Fruit fly (Drosophila melanogaster) whole organism, embryonic: ENCODE data around the gene CG45218.

Experiments
- Bgb ChIP-seq: fragments of 200-800 bp; sonication (Bioruptor generic); IDR thresholded peaks from 2 replicates; pipeline ENCODE4 v1.3.6; 2022; ENCODE audit warnings: missing biosample characterization, missing genetic modification characterization; ENCODE audit not compliant: partially characterized antibody
- CG10321 ChIP-seq: fragments of 200-800 bp; sonication (Bioruptor generic); IDR thresholded peaks from 2 replicates; pipeline ENCODE4 v1.3.6; 2022; ENCODE audit warnings: missing biosample characterization, missing genetic modification characterization
- CG10979 ChIP-seq: fragments of 200-800 bp; sonication (Bioruptor generic); optimal IDR thresholded peaks from 2 replicates; lab custom pipeline; 2018; ENCODE audit warnings: missing biosample characterization, mild to moderate bottlenecking, missing genetic modification characterization, moderate library complexity
- CG11085 ChIP-seq: fragments of 200-800 bp; sonication (Bioruptor generic); IDR thresholded peaks from 2 replicates; pipeline ENCODE4 v1.3.6; 2022; ENCODE audit warnings: missing biosample characterization, missing genetic modification characterization
- CG11456 ChIP-seq: fragments of 200-800 bp; sonication (Bioruptor generic); IDR thresholded peaks from 3 replicates; pipeline ENCODE4 v1.3.6; 2022; ENCODE audit warnings: missing biosample characterization, missing genetic modification characterization
- CG12104 ChIP-seq: fragments of 200-800 bp; sonication (Bioruptor generic); optimal IDR thresholded peaks from 3 replicates; lab custom pipeline; 2016; ENCODE audit warnings: missing biosample characterization, missing genetic modification characterization
- CG12769 ChIP-seq: fragments of 200-800 bp; sonication (Bioruptor generic); optimal IDR thresholded peaks from 2 replicates; lab custom pipeline; 2019; ENCODE audit warnings: missing biosample characterization, mild to moderate bottlenecking, missing genetic modification characterization, moderate library complexity
- CG13123 ChIP-seq: fragments of 200-800 bp; sonication (Bioruptor generic); optimal IDR thresholded peaks from 2 replicates; lab custom pipeline; 2016; ENCODE audit warnings: missing biosample characterization, missing genetic modification characterization
- CG13287 ChIP-seq: fragments of 200-800 bp; sonication (Bioruptor generic); IDR thresholded peaks from 2 replicates; pipeline ENCODE4 v1.3.6; 2022; ENCODE audit warnings: missing biosample characterization, missing genetic modification characterization; ENCODE audit not compliant: partially characterized antibody
- CG1602 ChIP-seq: fragments of 200-800 bp; sonication (Bioruptor generic); optimal IDR thresholded peaks from 3 replicates; lab custom pipeline; 2016; ENCODE audit warnings: missing biosample characterization, missing genetic modification characterization
- CG17912 ChIP-seq: fragments of 200-800 bp; sonication (Bioruptor generic); optimal IDR thresholded peaks from 2 replicates; lab custom pipeline; 2018; ENCODE audit warnings: missing biosample characterization, mild to moderate bottlenecking, missing genetic modification characterization
- CG2199 ChIP-seq: fragments of 200-800 bp; sonication (Bioruptor generic); IDR thresholded peaks from 3 replicates; pipeline ENCODE4 v1.3.6; 2022; ENCODE audit warnings: missing biosample characterization, missing genetic modification characterization
- CG32532 ChIP-seq: fragments of 200-800 bp; sonication (Bioruptor generic); IDR thresholded peaks from 2 replicates; pipeline ENCODE4 v1.3.6; 2022; ENCODE audit warnings: missing biosample characterization, missing genetic modification characterization
- CG33557 ChIP-seq: fragments of 200-800 bp; sonication (Bioruptor generic); optimal IDR thresholded peaks from 2 replicates; lab custom pipeline; 2019; ENCODE audit warnings: missing biosample characterization, mild to moderate bottlenecking, missing genetic modification characterization, moderate library complexity
- CG34224 ChIP-seq: fragments of 200-800 bp; sonication (Bioruptor generic); IDR thresholded peaks from 3 replicates; pipeline ENCODE4 v1.3.6; 2022; ENCODE audit warnings: missing biosample characterization, missing genetic modification characterization; ENCODE audit not compliant: partially characterized antibody
- CG3995 ChIP-seq: fragments of 200-800 bp; sonication (Bioruptor generic); optimal IDR thresholded peaks from 3 replicates; lab custom pipeline; 2016; ENCODE audit warnings: missing biosample characterization, missing genetic modification characterization
- CG6272 ChIP-seq: fragments of 200-800 bp; sonication (Bioruptor generic); IDR thresholded peaks from 2 replicates; pipeline ENCODE4 v1.3.6; 2022; ENCODE audit warnings: missing biosample characterization, missing genetic modification characterization
- CG8924 ChIP-seq: fragments of 200-800 bp; optimal IDR thresholded peaks from 3 replicates; lab custom pipeline; 2019; ENCODE audit warnings: missing biosample characterization, mild to moderate bottlenecking, missing genetic modification characterization, moderate library complexity
- Dfd ChIP-seq, 2 experiments: fragments of >200 bp; optimal IDR thresholded peaks; 2 replicates each; lab custom pipeline; 2017; ENCODE audit warnings: missing biosample characterization in 2 of 2, missing genetic modification characterization in 2 of 2
- Eip74EF ChIP-seq, 2 experiments: fragments of 200-800 bp in 1 of 2; fragments of >200 bp in 1 of 2; sonication (Bioruptor generic) in 1 of 2; optimal IDR thresholded peaks; 2 replicates each; lab custom pipeline; 2017 to 2019; ENCODE audit warnings: missing biosample characterization in 2 of 2, missing genetic modification characterization in 2 of 2, mild to moderate bottlenecking in 1 of 2, moderate library complexity in 1 of 2
- Fer1 ChIP-seq: fragments of 200-800 bp; sonication (Bioruptor generic); optimal IDR thresholded peaks from 2 replicates; lab custom pipeline; 2017; ENCODE audit warnings: missing biosample characterization, mild to moderate bottlenecking, missing genetic modification characterization
- GATAe ChIP-seq: fragments of 200-800 bp; sonication (Bioruptor generic); conservative IDR thresholded peaks from 2 replicates; pipeline ENCODE4 v1.3.6; 2022; ENCODE audit warnings: missing biosample characterization, missing genetic modification characterization
- Hr78 ChIP-seq, 2 experiments: fragments of 200-800 bp in 1 of 2; fragments of >200 bp in 1 of 2; sonication (Bioruptor generic) in 1 of 2; optimal IDR thresholded peaks; 2 replicates each; lab custom pipeline; 2017 to 2019; ENCODE audit warnings: missing biosample characterization in 2 of 2, missing genetic modification characterization in 2 of 2, mild to moderate bottlenecking in 1 of 2, moderate library complexity in 1 of 2
- Opbp ChIP-seq: fragments of 200-800 bp; sonication (Bioruptor generic); IDR thresholded peaks from 3 replicates; pipeline ENCODE4 v1.3.6; 2022; ENCODE audit warnings: missing biosample characterization, missing genetic modification characterization; ENCODE audit not compliant: partially characterized antibody
- Pdp1 ChIP-seq, 2 experiments: fragments of 200-800 bp; sonication (Bioruptor generic); optimal IDR thresholded peaks; 3 replicates each; lab custom pipeline; 2016; ENCODE audit warnings: missing biosample characterization in 2 of 2, missing genetic modification characterization in 2 of 2, mild to moderate bottlenecking in 1 of 2, moderate library complexity in 1 of 2
- Taf1 ChIP-seq: fragments of 200-800 bp; sonication (Bioruptor generic); IDR thresholded peaks from 2 replicates; pipeline ENCODE4 v1.3.6; 2022; ENCODE audit warnings: missing biosample characterization, missing genetic modification characterization
- Trl ChIP-seq, 3 experiments: fragments of >200 bp in 2 of 3; fragments of 200-800 bp in 1 of 3; sonication (Bioruptor generic) in 1 of 3; optimal IDR thresholded peaks; 2 replicates in 1 of 3; 3 replicates in 2 of 3; lab custom pipeline; 2016 to 2017; ENCODE audit warnings: missing biosample characterization in 1 of 3, missing genetic modification characterization in 1 of 3
- YL-1 ChIP-seq: fragments of 200-800 bp; sonication (Bioruptor generic); optimal IDR thresholded peaks from 3 replicates; lab custom pipeline; 2017; ENCODE audit warnings: missing biosample characterization, mild to moderate bottlenecking, missing genetic modification characterization
- abd-A ChIP-seq: fragments of 200-800 bp; sonication (Bioruptor generic); optimal IDR thresholded peaks from 3 replicates; lab custom pipeline; 2019; ENCODE audit warnings: missing biosample characterization, mild to moderate bottlenecking, missing genetic modification characterization, moderate library complexity
- ara ChIP-seq: fragments of 200-800 bp; sonication (Bioruptor generic); IDR thresholded peaks from 2 replicates; pipeline ENCODE4 v1.3.6; 2022; ENCODE audit warnings: missing biosample characterization, missing genetic modification characterization
- ewg ChIP-seq: fragments of 200-800 bp; sonication (Bioruptor generic); optimal IDR thresholded peaks from 3 replicates; lab custom pipeline; 2017; ENCODE audit warnings: mild to moderate bottlenecking, missing biosample characterization, missing genetic modification reagents, missing genetic modification characterization
- exex ChIP-seq: fragments of 200-800 bp; sonication (Bioruptor generic); optimal IDR thresholded peaks from 4 replicates; lab custom pipeline; 2018; ENCODE audit warnings: missing biosample characterization, mild to moderate bottlenecking, missing genetic modification characterization, moderate library complexity
- ftz-f1 ChIP-seq: fragments of 200-800 bp; sonication (Bioruptor generic); optimal IDR thresholded peaks from 2 replicates; lab custom pipeline; 2016; ENCODE audit warnings: missing biosample characterization, missing genetic modification characterization
- gem ChIP-seq: fragments of 200-800 bp; sonication (Bioruptor generic); optimal IDR thresholded peaks from 2 replicates; lab custom pipeline; 2019; ENCODE audit warnings: missing biosample characterization, mild to moderate bottlenecking, missing genetic modification characterization, moderate library complexity
- insv ChIP-seq, 2 experiments: fragments of 200-800 bp; sonication (Bioruptor generic); optimal IDR thresholded peaks; 3 replicates each; lab custom pipeline; 2016 to 2018; ENCODE audit warnings: missing biosample characterization in 2 of 2, missing genetic modification characterization in 2 of 2
- lola ChIP-seq, 3 experiments: fragments of >200 bp in 2 of 3; fragments of 200-800 bp in 1 of 3; sonication (Bioruptor generic) in 1 of 3; optimal IDR thresholded peaks; 2 replicates each; lab custom pipeline; 2017 to 2019; ENCODE audit warnings: missing biosample characterization in 3 of 3, missing genetic modification characterization in 3 of 3, mild to moderate bottlenecking in 1 of 3, moderate library complexity in 1 of 3
- mld ChIP-seq: fragments of 200-800 bp; sonication (Bioruptor generic); IDR thresholded peaks from 3 replicates; pipeline ENCODE4 v1.3.6; 2022; ENCODE audit warnings: missing biosample characterization, missing genetic modification characterization; ENCODE audit not compliant: partially characterized antibody
- sc ChIP-seq, 3 experiments: fragments of >200 bp in 2 of 3; fragments of 200-800 bp in 1 of 3; sonication (Bioruptor generic) in 1 of 3; optimal IDR thresholded peaks; 2 replicates in 2 of 3; 3 replicates in 1 of 3; lab custom pipeline; 2017; ENCODE audit warnings: mild to moderate bottlenecking in 1 of 3, missing biosample characterization in 1 of 3, missing genetic modification characterization in 1 of 3, missing genetic modification reagents in 1 of 3
- sr ChIP-seq: fragments of 200-800 bp; sonication (Bioruptor generic); IDR thresholded peaks from 3 replicates; pipeline ENCODE4 v1.3.6; 2022; ENCODE audit warnings: missing biosample characterization, missing genetic modification characterization
- sug ChIP-seq: fragments of 200-800 bp; optimal IDR thresholded peaks from 2 replicates; lab custom pipeline; 2019; ENCODE audit warnings: missing biosample characterization, mild to moderate bottlenecking, missing genetic modification characterization, moderate library complexity
- tgo ChIP-seq: fragments of 200-800 bp; sonication (Bioruptor generic); IDR thresholded peaks from 3 replicates; pipeline ENCODE4 v1.3.6; 2022; ENCODE audit warnings: missing biosample characterization, missing genetic modification characterization
- tio ChIP-seq: fragments of 200-800 bp; sonication (Bioruptor generic); optimal IDR thresholded peaks from 2 replicates; lab custom pipeline; 2017; ENCODE audit warnings: missing biosample characterization, missing genetic modification characterization, inconsistent platforms
- tll ChIP-seq, 2 experiments: fragments of 200-800 bp in 1 of 2; fragments of >200 bp in 1 of 2; sonication (Bioruptor generic) in 1 of 2; optimal IDR thresholded peaks; 2 replicates each; lab custom pipeline; 2017 to 2019; ENCODE audit warnings: missing biosample characterization in 2 of 2, missing genetic modification characterization in 2 of 2, mild to moderate bottlenecking in 1 of 2, moderate library complexity in 1 of 2
- unpg ChIP-seq: fragments of 200-800 bp; sonication (Bioruptor generic); optimal IDR thresholded peaks from 3 replicates; lab custom pipeline; 2018; ENCODE audit warnings: missing biosample characterization, mild to moderate bottlenecking, missing genetic modification characterization, moderate library complexity
- yki ChIP-seq: fragments of >200 bp; optimal IDR thresholded peaks from 3 replicates; lab custom pipeline; 2018
- z ChIP-seq: fragments of 200-800 bp; sonication (Bioruptor generic); IDR thresholded peaks from 3 replicates; pipeline ENCODE4 v1.3.6; 2022; ENCODE audit warnings: missing biosample characterization, missing genetic modification characterization
- zen2 ChIP-seq: fragments of 200-800 bp; sonication (Bioruptor generic); IDR thresholded peaks from 3 replicates; pipeline ENCODE4 v1.3.6; 2022; ENCODE audit warnings: missing biosample characterization, missing genetic modification characterization; ENCODE audit not compliant: partially characterized antibody

Gene CG45218

DNA sequence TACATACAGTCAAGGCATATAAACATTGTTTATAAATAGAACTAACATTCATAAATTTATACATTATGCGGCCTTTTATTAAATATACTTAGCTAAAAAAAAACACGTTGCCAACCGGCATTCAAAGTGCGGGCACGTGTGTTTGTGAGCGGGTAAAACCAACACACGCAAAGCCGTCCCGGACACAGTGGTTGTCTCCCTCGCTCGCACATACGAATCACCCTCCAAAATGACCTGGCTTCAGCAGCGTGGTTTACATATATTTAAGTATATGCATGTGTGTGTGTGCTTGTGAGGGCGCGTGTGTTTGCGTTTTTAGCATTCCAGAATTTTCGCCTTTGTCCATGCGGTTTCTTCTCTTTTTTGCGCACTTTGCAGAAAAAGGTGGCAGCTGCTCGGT lies 47.1 kb downstream of the CG45218 start (continued):
- no peak for TF ChIP-seq sc (optimal IDR thresholded peaks at IDR 0.05; lab: Kevin White, UChicago)
- no peak for TF ChIP-seq sc (GFP tag; optimal IDR thresholded peaks at IDR 0.05; lab: Kevin White, UChicago)
- TF ChIP-seq tio (GFP tag; lab: Kevin White, UChicago): no peak
- peak; percentile 94 for TF ChIP-seq YL-1 (GFP tag; lab: Kevin White, UChicago)
- peak in 1 of 2 experiments; percentile 16 for TF ChIP-seq tll (GFP tag; optimal IDR thresholded peaks at IDR 0.05; lab: Kevin White, UChicago)
- no peak for TF ChIP-seq CG1602 (GFP tag; lab: Kevin White, UChicago)
- no peak for TF ChIP-seq CG11456
- TF ChIP-seq Opbp (GFP tag; lab: Robert Waterston, UW): 0 out of 3 replicates have a peak, but pooled peaks have one; percentile 9
- peak; percentile 13 for TF ChIP-seq CG8924 (tag; lab: Kevin White, UChicago)
- TF ChIP-seq CG6272 (GFP tag; lab: Robert Waterston, UW): no peak
- TF ChIP-seq unpg (GFP tag; lab: Kevin White, UChicago): no peak
- TF ChIP-seq zen2 (GFP tag; lab: Robert Waterston, UW): no peak
- TF ChIP-seq CG12769 (tag; lab: Kevin White, UChicago): peak; percentile 41
- peak; percentile 8 for TF ChIP-seq CG33557
- TF ChIP-seq CG13287 (GFP tag; lab: Robert Waterston, UW): peak; percentile 36
- TF ChIP-seq Eip74EF (GFP tag; optimal IDR thresholded peaks at IDR 0.05; lab: Kevin White, UChicago): no peak
- 0 out of 2 replicates have a peak, but pooled peaks have one; percentile 17 for TF ChIP-seq Bgb (GFP tag; lab: Robert Waterston, UW)
- peak; percentile 68 for TF ChIP-seq abd-A (tag; lab: Kevin White, UChicago)
- no peak for TF ChIP-seq ewg (GFP tag; lab: Kevin White, UChicago)
- no peak for TF ChIP-seq CG13123 (GFP tag; lab: Kevin White, UChicago)
- TF ChIP-seq tgo (GFP tag; lab: Robert Waterston, UW): no peak
- no peak for TF ChIP-seq CG11085 (GFP tag; lab: Robert Waterston, UW)
- TF ChIP-seq ftz-f1 (GFP tag; lab: Kevin White, UChicago): peak; percentile 53
- no peak for TF ChIP-seq Taf1 (GFP tag; lab: Robert Waterston, UW)
- no peak for TF ChIP-seq gem (tag; lab: Kevin White, UChicago)
- TF ChIP-seq ara: no peak
- TF ChIP-seq yki (lab: Kevin White, UChicago): no peak
- TF ChIP-seq GATAe: no peak
- TF ChIP-seq CG2199 (GFP tag; lab: Robert Waterston, UW): 0 out of 3 replicates have a peak, but pooled peaks have one; percentile 37
- TF ChIP-seq sug: no peak
- TF ChIP-seq lola (GFP tag; optimal IDR thresholded peaks at IDR 0.05; lab: Kevin White, UChicago): no peak
- TF ChIP-seq CG10979 (tag; lab: Kevin White, UChicago): no peak
- no peak for TF ChIP-seq CG12104 (GFP tag; lab: Kevin White, UChicago)
- no peak for TF ChIP-seq Fer1
- peak; percentile 97 for TF ChIP-seq CG10321 (GFP tag; lab: Robert Waterston, UW)

DNA sequence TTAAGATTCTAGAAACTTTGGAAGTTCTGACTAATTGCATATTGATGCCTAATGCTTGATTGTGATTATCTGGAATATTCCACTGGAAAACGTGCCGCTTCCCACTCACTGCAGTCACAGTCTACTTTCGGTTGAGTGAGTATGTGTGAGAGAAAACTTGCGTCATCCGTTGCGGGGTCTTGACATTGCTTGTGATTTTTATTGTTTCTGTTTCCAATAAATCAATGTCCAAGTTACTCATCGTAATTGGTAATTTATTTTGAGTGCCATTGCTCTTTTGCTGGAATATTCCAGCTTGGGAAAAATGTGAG lies 47.6 kb downstream of the CG45218 start:
- TF ChIP-seq sr (peak; percentile 70), Trl (optimal IDR thresholded peaks at IDR 0.05; lab: Kevin White, UChicago) (no peak), Trl (GFP tag; optimal IDR thresholded peaks at IDR 0.05; lab: Kevin White, UChicago) (no peak), CG32532 (GFP tag; lab: Robert Waterston, UW) (0 out of 2 replicates have a peak, but pooled peaks have one; percentile 40), CG3995 (GFP tag; lab: Kevin White, UChicago) (peak; percentile 46), CG17912 (peak; percentile 64), insv (GFP tag; optimal IDR thresholded peaks at IDR 0.05; lab: Kevin White, UChicago) (no peak), z (peak; percentile 59; the same call in 1 of the 3 replicates), exex (tag; lab: Kevin White, UChicago) (peak; percentile 7), mld (GFP tag; lab: Robert Waterston, UW) (no peak), Pdp1 (GFP tag; optimal IDR thresholded peaks at IDR 0.05; lab: Kevin White, UChicago) (peak in 1 of 2 experiments; percentile 95), CG12104 (GFP tag; lab: Kevin White, UChicago) (no peak), Hr78 (GFP tag; optimal IDR thresholded peaks at IDR 0.05; lab: Kevin White, UChicago) (peak in 1 of 2 experiments; percentile 45), Dfd (GFP tag; optimal IDR thresholded peaks at IDR 0.05; lab: Kevin White, UChicago) (no peak), CG34224 (GFP tag; lab: Robert Waterston, UW) (no peak)
